ENCODE assay signal across 4 worm cellular contexts in the genomic region with DNA sequence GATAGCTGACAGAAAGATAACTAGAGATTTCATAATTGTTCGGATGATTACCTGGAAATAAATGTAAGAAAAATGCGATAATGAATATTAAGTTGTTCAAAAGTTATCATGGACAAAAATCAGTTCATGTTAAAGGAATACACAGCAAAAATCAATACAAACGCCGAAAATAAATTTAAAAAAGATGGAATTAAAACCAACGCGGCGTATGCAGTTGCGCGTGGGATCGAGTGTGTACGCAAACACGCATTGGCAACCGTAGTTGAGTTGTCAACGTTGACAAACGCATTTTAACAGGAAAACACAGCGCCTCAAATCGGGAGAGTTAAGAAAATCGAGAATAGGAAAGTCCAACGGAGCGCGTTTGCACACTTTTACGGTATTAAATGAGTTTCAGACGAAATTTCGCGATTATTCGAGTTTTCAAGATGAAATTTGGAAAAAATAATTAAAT.
A peak's percentile ranks its signal among the peaks of the same experiment; 100 is the strongest.
TF ChIP-seq lines count a peak whose summit lies in the region.

TSS of gene tmed-10 (minus strand) at position 51 of the 454 bp plus-strand sequence.

TF ChIP-seq in whole organism, L2 larva, 48 proteins besides CTCF, POLR2A, EP300 and RAD21:
- TF ChIP-seq lin-39 (tag; optimal IDR thresholded peaks at IDR 0.05; lab: Kevin White, UChicago) (no peak), lin-11 (tag; optimal IDR thresholded peaks at IDR 0.05; lab: Kevin White, UChicago) (no peak), sma-3 (GFP tag; optimal IDR thresholded peaks at IDR 0.05; lab: Kevin White, UChicago) (peak; percentile 54), lin-13 (GFP tag; optimal IDR thresholded peaks at IDR 0.05; lab: Kevin White, UChicago) (peak; percentile 6), unc-55 (GFP tag; optimal IDR thresholded peaks at IDR 0.05; lab: Kevin White, UChicago) (peak; percentile 61), zag-1 (tag; optimal IDR thresholded peaks at IDR 0.05; lab: Kevin White, UChicago) (peak; percentile 47), snpc-4 (tag; optimal IDR thresholded peaks at IDR 0.05; lab: Kevin White, UChicago) (peak; percentile 12), ceh-16 (tag; optimal IDR thresholded peaks at IDR 0.05; lab: Kevin White, UChicago) (no peak), nhr-129 (tag; optimal IDR thresholded peaks at IDR 0.05; lab: Kevin White, UChicago) (peak; percentile 69), lsy-2 (tag; optimal IDR thresholded peaks at IDR 0.05; lab: Kevin White, UChicago) (peak; percentile 66 to 93), R02D3.7 (tag; optimal IDR thresholded peaks at IDR 0.05; lab: Kevin White, UChicago) (no peak), nhr-237 (tag; optimal IDR thresholded peaks at IDR 0.05; lab: Kevin White, UChicago) (no peak), unc-62 (GFP tag; optimal IDR thresholded peaks at IDR 0.05; lab: Kevin White, UChicago) (no peak), crh-2 (tag; optimal IDR thresholded peaks at IDR 0.05; lab: Kevin White, UChicago) (peak; percentile 80), fos-1 (tag; optimal IDR thresholded peaks at IDR 0.05; lab: Kevin White, UChicago) (peak; percentile 33), F13H6.1 (tag; optimal IDR thresholded peaks at IDR 0.05; lab: Kevin White, UChicago) (peak; percentile 51), sma-9 (GFP tag; optimal IDR thresholded peaks at IDR 0.05; lab: Kevin White, UChicago) (peak; percentile 63), sma-9 (tag; optimal IDR thresholded peaks at IDR 0.05; lab: Kevin White, UChicago) (no peak), nhr-12 (tag; optimal IDR thresholded peaks at IDR 0.05; lab: Kevin White, UChicago) (no peak), ztf-1 (GFP tag; conservative IDR thresholded peaks at IDR 0.05; lab: Robert Waterston, UW) (no peak), ama-1 (optimal IDR thresholded peaks at IDR 0.05; lab: Kevin White, UChicago) (no peak), C34F6.9 (tag; optimal IDR thresholded peaks at IDR 0.05; lab: Kevin White, UChicago) (peak; percentile 77)

TF ChIP-seq in whole organism, L4 larva, 104 proteins besides CTCF, POLR2A, EP300 and RAD21 (continues in another document):
- TF ChIP-seq ama-1 (optimal IDR thresholded peaks at IDR 0.05; lab: Kevin White, UChicago) (no peak), lsy-2 (tag; optimal IDR thresholded peaks at IDR 0.05; lab: Kevin White, UChicago) (peak in 1 of 2 experiments; percentile 93), spr-1 (tag; optimal IDR thresholded peaks at IDR 0.05; lab: Kevin White, UChicago) (no peak), zfp-3 (GFP tag; conservative IDR thresholded peaks at IDR 0.05; lab: Robert Waterston, UW) (no peak), dmd-9 (GFP tag; IDR thresholded peaks at IDR 0.05; lab: Robert Waterston, UW) (0 out of 2 replicates have a peak, but pooled peaks have one; percentile 10), fos-1 (tag; optimal IDR thresholded peaks at IDR 0.05; lab: Kevin White, UChicago) (no peak), Y75B8A.6 (GFP tag; IDR thresholded peaks at IDR 0.05; lab: Robert Waterston, UW) (no peak), nhr-48 (tag; optimal IDR thresholded peaks at IDR 0.05; lab: Kevin White, UChicago) (no peak), F37D6.2 (tag; optimal IDR thresholded peaks at IDR 0.05; lab: Kevin White, UChicago) (no peak), fkh-10 (GFP tag; optimal IDR thresholded peaks at IDR 0.05; lab: Kevin White, UChicago) (no peak), pha-4 (GFP tag; IDR thresholded peaks at IDR 0.05; lab: Robert Waterston, UW) (0 out of 2 replicates have a peak, but pooled peaks have one; percentile 51), pha-4 (tag; optimal IDR thresholded peaks at IDR 0.05; lab: Kevin White, UChicago) (peak; percentile 18), ZK546.5 (tag; optimal IDR thresholded peaks at IDR 0.05; lab: Kevin White, UChicago) (no peak), F49E8.2 (tag; optimal IDR thresholded peaks at IDR 0.05; lab: Kevin White, UChicago; ENCODE audit: borderline replicate concordance) (no peak), cey-2 (tag; optimal IDR thresholded peaks at IDR 0.05; lab: Kevin White, UChicago; ENCODE audit: borderline replicate concordance, insufficient read depth) (no peak), saeg-2 (GFP tag; IDR thresholded peaks at IDR 0.05; lab: Robert Waterston, UW) (no peak), jun-1 (tag; optimal IDR thresholded peaks at IDR 0.05; lab: Kevin White, UChicago) (no peak), ceh-32 (tag; optimal IDR thresholded peaks at IDR 0.05; lab: Kevin White, UChicago; ENCODE audit: poor library complexity) (no peak), F10B5.3 (tag; optimal IDR thresholded peaks at IDR 0.05; lab: Kevin White, UChicago) (no peak), nhr-111 (GFP tag; optimal IDR thresholded peaks at IDR 0.05; lab: Kevin White, UChicago) (no peak), zfp-2 (tag; optimal IDR thresholded peaks at IDR 0.05; lab: Kevin White, UChicago) (no peak), aha-1 (tag; lab: Kevin White, UChicago) (no peak)

TF ChIP-seq in whole organism, late embryonic, 69 proteins besides CTCF, POLR2A, EP300 and RAD21:
- TF ChIP-seq rnt-1 (tag; optimal IDR thresholded peaks at IDR 0.05; lab: Kevin White, UChicago) (no peak), ceh-31 (tag; optimal IDR thresholded peaks at IDR 0.05; lab: Kevin White, UChicago) (peak; percentile 42), unc-42 (tag; optimal IDR thresholded peaks at IDR 0.05; lab: Kevin White, UChicago) (peak; percentile 48), ceh-6 (GFP tag; optimal IDR thresholded peaks at IDR 0.05; lab: Kevin White, UChicago) (no peak), ceh-18 (tag; optimal IDR thresholded peaks at IDR 0.05; lab: Kevin White, UChicago) (peak; percentile 1), unc-55 (GFP tag; optimal IDR thresholded peaks at IDR 0.05; lab: Kevin White, UChicago) (peak; percentile 31), nfya-1 (tag; optimal IDR thresholded peaks at IDR 0.05; lab: Kevin White, UChicago) (peak; percentile 54), fkh-6 (tag; optimal IDR thresholded peaks at IDR 0.05; lab: Kevin White, UChicago) (no peak)

TF ChIP-seq in whole organism, mixed stage, embryonic, 35 proteins besides CTCF, POLR2A, EP300 and RAD21:
- no peak for TF ChIP-seq mls-2 (tag; optimal IDR thresholded peaks at IDR 0.05; lab: Kevin White, UChicago)
- peak; percentile 70 for TF ChIP-seq ces-1 (GFP tag; optimal IDR thresholded peaks at IDR 0.05; lab: Kevin White, UChicago)
- no peak for TF ChIP-seq sptf-1 (tag; optimal IDR thresholded peaks at IDR 0.05; lab: Kevin White, UChicago)
- TF ChIP-seq ceh-39 (tag; optimal IDR thresholded peaks at IDR 0.05; lab: Kevin White, UChicago) = no peak
- no peak for TF ChIP-seq blmp-1 (tag; optimal IDR thresholded peaks at IDR 0.05; lab: Kevin White, UChicago)
- TF ChIP-seq M03D4.4 (tag; optimal IDR thresholded peaks at IDR 0.05; lab: Kevin White, UChicago) = no peak
- TF ChIP-seq ztf-11 (tag; optimal IDR thresholded peaks at IDR 0.05; lab: Kevin White, UChicago) = no peak
- no peak for TF ChIP-seq lin-32 (GFP tag; optimal IDR thresholded peaks at IDR 0.05; lab: Kevin White, UChicago)
- peak; percentile 34 for TF ChIP-seq mep-1 (tag; optimal IDR thresholded peaks at IDR 0.05; lab: Kevin White, UChicago)
- TF ChIP-seq unc-62 (GFP tag; optimal IDR thresholded peaks at IDR 0.05; lab: Kevin White, UChicago) = no peak
- peak; percentile 22 for TF ChIP-seq hlh-1 (tag; optimal IDR thresholded peaks at IDR 0.05; lab: Kevin White, UChicago)
- no peak for TF ChIP-seq tbx-8 (GFP tag; optimal IDR thresholded peaks at IDR 0.05; lab: Kevin White, UChicago)
- no peak for TF ChIP-seq elt-1 (tag; optimal IDR thresholded peaks at IDR 0.05; lab: Kevin White, UChicago; ENCODE audit: borderline replicate concordance, insufficient read depth)
- no peak for TF ChIP-seq nhr-2 (tag; optimal IDR thresholded peaks at IDR 0.05; lab: Kevin White, UChicago)
- peak; percentile 88 for TF ChIP-seq lsy-2 (tag; optimal IDR thresholded peaks at IDR 0.05; lab: Kevin White, UChicago)
- peak; percentile 6 for TF ChIP-seq pha-4 (tag; optimal IDR thresholded peaks at IDR 0.05; lab: Kevin White, UChicago)
- no peak for TF ChIP-seq zip-8 (tag; optimal IDR thresholded peaks at IDR 0.05; lab: Kevin White, UChicago)
- TF ChIP-seq bed-3 (GFP tag; optimal IDR thresholded peaks at IDR 0.05; lab: Kevin White, UChicago) = no peak
- no peak for TF ChIP-seq unc-39 (tag; optimal IDR thresholded peaks at IDR 0.05; lab: Kevin White, UChicago)
- peak; percentile 6 for TF ChIP-seq lin-13 (tag; optimal IDR thresholded peaks at IDR 0.05; lab: Kevin White, UChicago)
- TF ChIP-seq snpc-4 (tag; optimal IDR thresholded peaks at IDR 0.05; lab: Kevin White, UChicago) = no peak
- no peak for TF ChIP-seq drap-1 (GFP tag; optimal IDR thresholded peaks at IDR 0.05; lab: Kevin White, UChicago)
- TF ChIP-seq unc-120 (tag; optimal IDR thresholded peaks at IDR 0.05; lab: Kevin White, UChicago; ENCODE audit: poor library complexity, severe bottlenecking) = peak; percentile 12
- no peak for TF ChIP-seq nhr-12 (tag; optimal IDR thresholded peaks at IDR 0.05; lab: Kevin White, UChicago)
- no peak for TF ChIP-seq nhr-76 (tag; optimal IDR thresholded peaks at IDR 0.05; lab: Kevin White, UChicago)
- no peak for TF ChIP-seq ceh-83 (GFP tag; optimal IDR thresholded peaks at IDR 0.05; lab: Kevin White, UChicago)
TF ChIP-seq in whole organism, mixed stage, embryonic: peak in this region for 7.
